Fruit fly (Drosophila melanogaster) whole organism, wandering third instar larva: ENCODE data around the gene CG42585.

Source experiments
- Abd-B ChIP-seq: fragments of >200 bp; optimal IDR thresholded peaks from 2 replicates; lab custom pipeline; 2017; ENCODE audit warnings: missing biosample characterization, missing genetic modification characterization
- Hnf4 ChIP-seq: fragments of 200-800 bp; sonication (Bioruptor generic); optimal IDR thresholded peaks from 2 replicates; lab custom pipeline; 2016; ENCODE audit warnings: missing biosample characterization, mild to moderate bottlenecking, missing genetic modification characterization
- Hr78 ChIP-seq: fragments of >200 bp; optimal IDR thresholded peaks from 2 replicates; lab custom pipeline; 2017; ENCODE audit warnings: missing biosample characterization, missing genetic modification characterization
- br ChIP-seq: fragments of 200-800 bp; sonication (Bioruptor generic); optimal IDR thresholded peaks from 2 replicates; lab custom pipeline; 2016; ENCODE audit warnings: missing biosample characterization, missing genetic modification characterization
- dmrt93B ChIP-seq: fragments of 200-800 bp; sonication (Bioruptor generic); optimal IDR thresholded peaks from 2 replicates; lab custom pipeline; 2018; ENCODE audit warnings: missing biosample characterization, mild to moderate bottlenecking, missing genetic modification characterization
- foxo ChIP-seq, 2 experiments: fragments of 200-800 bp; sonication (Bioruptor generic); optimal IDR thresholded peaks; 2 replicates in 1 of 2; 3 replicates in 1 of 2; lab custom pipeline; 2016 to 2017; ENCODE audit warnings: missing biosample characterization in 2 of 2, missing genetic modification characterization in 2 of 2
- fru ChIP-seq: fragments of 200-800 bp; sonication (Bioruptor generic); optimal IDR thresholded peaks from 3 replicates; lab custom pipeline; 2016; ENCODE audit warnings: missing biosample characterization, mild to moderate bottlenecking, missing genetic modification characterization
- pan ChIP-seq: fragments of >200 bp; optimal IDR thresholded peaks from 2 replicates; lab custom pipeline; 2017
- psq ChIP-seq: fragments of 200-800 bp; sonication (Bioruptor generic); optimal IDR thresholded peaks from 3 replicates; lab custom pipeline; 2017; ENCODE audit warnings: missing biosample characterization, mild to moderate bottlenecking, missing genetic modification characterization, moderate library complexity
- usp ChIP-seq: fragments of >200 bp; optimal IDR thresholded peaks from 2 replicates; lab custom pipeline; 2017; ENCODE audit warnings: missing biosample characterization, missing genetic modification characterization

DNA sequence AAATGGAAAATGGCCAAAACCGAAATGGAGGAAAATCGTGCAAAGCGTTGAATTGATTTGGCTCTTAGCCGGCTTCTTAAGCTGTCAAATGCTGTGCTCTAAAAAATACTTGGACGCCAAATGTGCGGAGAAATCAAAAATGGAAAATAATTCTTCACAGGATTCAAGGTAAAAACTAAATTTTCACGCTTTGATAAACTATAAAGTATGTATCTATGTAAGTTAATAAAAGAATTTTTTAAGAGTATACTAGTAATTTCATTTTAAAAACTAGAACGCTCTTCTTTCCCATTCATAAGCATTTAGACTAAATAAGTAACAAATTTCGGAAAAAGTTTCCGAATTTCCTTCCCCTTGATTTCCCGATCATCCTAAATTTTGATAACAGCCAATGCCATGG is 22.8 kb downstream of the CG42585 start, which contains the start of gene CSN1a:
- no peak for TF ChIP-seq Hr78 (GFP tag; lab: Kevin White, UChicago)
- TF ChIP-seq psq, result no peak
- TF ChIP-seq usp (GFP tag; lab: Kevin White, UChicago), result no peak
- no peak for TF ChIP-seq dmrt93B
- no peak for TF ChIP-seq foxo (GFP tag; optimal IDR thresholded peaks at IDR 0.05; lab: Kevin White, UChicago)
- no peak for TF ChIP-seq fru (GFP tag; lab: Kevin White, UChicago)
- no peak for TF ChIP-seq pan (lab: Kevin White, UChicago)
- no peak for TF ChIP-seq br
- no peak for TF ChIP-seq Hnf4
- no peak for TF ChIP-seq Abd-B (GFP tag; lab: Kevin White, UChicago)
